Fruit fly (Drosophila melanogaster) whole organism, wandering third instar larva: ENCODE results near the gene nAChRalpha7.

ENCODE experiments used
- CG9705 ChIP-seq: fragments of 200-800 bp; sonication (Bioruptor generic); optimal IDR thresholded peaks from 2 replicates; lab custom pipeline; 2018; ENCODE audit warnings: missing biosample characterization, mild to moderate bottlenecking, missing genetic modification characterization
- Dfd ChIP-seq: fragments of >200 bp; optimal IDR thresholded peaks from 2 replicates; lab custom pipeline; 2017; ENCODE audit warnings: missing biosample characterization, missing genetic modification characterization
- HLH106 ChIP-seq: fragments of 200-800 bp; optimal IDR thresholded peaks from 3 replicates; lab custom pipeline; 2019; ENCODE audit warnings: missing biosample characterization, mild to moderate bottlenecking, missing genetic modification characterization, moderate library complexity
- Hr78 ChIP-seq: fragments of >200 bp; optimal IDR thresholded peaks from 2 replicates; lab custom pipeline; 2017; ENCODE audit warnings: missing biosample characterization, missing genetic modification characterization
- OdsH ChIP-seq: fragments of 200-800 bp; sonication (Bioruptor generic); optimal IDR thresholded peaks from 2 replicates; lab custom pipeline; 2016; ENCODE audit warnings: missing biosample characterization, mild to moderate bottlenecking, missing genetic modification characterization
- Rel ChIP-seq, 2 experiments: fragments of 200-800 bp; sonication (Bioruptor generic) in 1 of 2; optimal IDR thresholded peaks; 2 replicates in 1 of 2; 3 replicates in 1 of 2; lab custom pipeline; 2016 to 2019; ENCODE audit warnings: mild to moderate bottlenecking in 2 of 2, missing biosample characterization in 2 of 2, missing genetic modification characterization in 2 of 2, moderate library complexity in 1 of 2
- Sp1 ChIP-seq: fragments of 200-800 bp; sonication (Bioruptor generic); optimal IDR thresholded peaks from 3 replicates; lab custom pipeline; 2019; ENCODE audit warnings: missing biosample characterization, mild to moderate bottlenecking, missing genetic modification characterization, moderate library complexity
- Vsx2 ChIP-seq: fragments of 200-300, 225-300 bp; sonication (Bioruptor generic); optimal IDR thresholded peaks from 2 replicates; lab custom pipeline; 2018; ENCODE audit warnings: missing biosample characterization, missing genetic modification characterization; ENCODE audit not compliant: partially characterized antibody
- br ChIP-seq: fragments of 200-800 bp; sonication (Bioruptor generic); optimal IDR thresholded peaks from 2 replicates; lab custom pipeline; 2016; ENCODE audit warnings: missing biosample characterization, missing genetic modification characterization
- brk ChIP-seq: fragments of 200-800 bp; sonication (Bioruptor generic); optimal IDR thresholded peaks from 2 replicates; lab custom pipeline; 2016; ENCODE audit warnings: missing biosample characterization, mild to moderate bottlenecking, missing genetic modification characterization
- dl ChIP-seq, 2 experiments: fragments of 175-275, 200-275 bp in 1 of 2; fragments of 200-275 bp in 1 of 2; sonication (Bioruptor generic); optimal IDR thresholded peaks; lab custom pipeline; 2018; ENCODE audit warnings: mild to moderate bottlenecking in 2 of 2, missing biosample characterization in 2 of 2, missing genetic modification characterization in 2 of 2, moderate library complexity in 2 of 2; ENCODE audit not compliant: partially characterized antibody in 2 of 2, insufficient read depth in 1 of 2
- dmrt93B ChIP-seq: fragments of 200-800 bp; sonication (Bioruptor generic); optimal IDR thresholded peaks from 2 replicates; lab custom pipeline; 2018; ENCODE audit warnings: missing biosample characterization, mild to moderate bottlenecking, missing genetic modification characterization
- dsf ChIP-seq: sonication (Bioruptor generic); optimal IDR thresholded peaks from 2 replicates; lab custom pipeline; 2016; ENCODE audit warnings: missing biosample characterization, missing genetic modification characterization, borderline replicate concordance
- ey ChIP-seq: fragments of 200-800 bp; sonication (Bioruptor generic); optimal IDR thresholded peaks from 2 replicates; lab custom pipeline; 2016; ENCODE audit warnings: missing biosample characterization, missing genetic modification characterization
- foxo ChIP-seq, 2 experiments: fragments of 200-800 bp; sonication (Bioruptor generic); optimal IDR thresholded peaks; 2 replicates in 1 of 2; 3 replicates in 1 of 2; lab custom pipeline; 2016 to 2017; ENCODE audit warnings: missing biosample characterization in 2 of 2, missing genetic modification characterization in 2 of 2
- fru ChIP-seq: fragments of 200-800 bp; sonication (Bioruptor generic); optimal IDR thresholded peaks from 3 replicates; lab custom pipeline; 2016; ENCODE audit warnings: missing biosample characterization, mild to moderate bottlenecking, missing genetic modification characterization
- h ChIP-seq: fragments of 200-800 bp; sonication (Bioruptor generic); optimal IDR thresholded peaks from 3 replicates; lab custom pipeline; 2016; ENCODE audit warnings: missing biosample characterization, mild to moderate bottlenecking, missing genetic modification characterization
- jim ChIP-seq: fragments of 175-275, 200-325 bp; sonication (Bioruptor generic); optimal IDR thresholded peaks from 2 replicates; lab custom pipeline; 2016; ENCODE audit warnings: missing biosample characterization, mild to moderate bottlenecking, missing genetic modification characterization
- lola ChIP-seq: fragments of >200 bp; optimal IDR thresholded peaks from 2 replicates; lab custom pipeline; 2017; ENCODE audit warnings: missing biosample characterization, missing genetic modification characterization
- pan ChIP-seq: fragments of >200 bp; optimal IDR thresholded peaks from 2 replicates; lab custom pipeline; 2017
- psq ChIP-seq: fragments of 200-800 bp; sonication (Bioruptor generic); optimal IDR thresholded peaks from 3 replicates; lab custom pipeline; 2017; ENCODE audit warnings: missing biosample characterization, mild to moderate bottlenecking, missing genetic modification characterization, moderate library complexity
- rgr ChIP-seq: fragments of 200-800 bp; sonication (Bioruptor generic); optimal IDR thresholded peaks from 3 replicates; lab custom pipeline; 2016; ENCODE audit warnings: missing biosample characterization, mild to moderate bottlenecking, missing genetic modification characterization
- sage ChIP-seq: fragments of 200-800 bp; sonication (Bioruptor generic); optimal IDR thresholded peaks from 2 replicates; lab custom pipeline; 2016; ENCODE audit warnings: missing biosample characterization, mild to moderate bottlenecking, missing genetic modification characterization
- sv ChIP-seq: fragments of 200-800 bp; sonication (Bioruptor generic); optimal IDR thresholded peaks from 3 replicates; lab custom pipeline; 2016; ENCODE audit warnings: missing biosample characterization, missing genetic modification characterization
- tai ChIP-seq: sonication (Bioruptor generic); optimal IDR thresholded peaks from 2 replicates; lab custom pipeline; 2016; ENCODE audit warnings: missing biosample characterization, missing genetic modification characterization
- woc ChIP-seq: sonication (Bioruptor generic); optimal IDR thresholded peaks from 2 replicates; lab custom pipeline; 2016; ENCODE audit warnings: missing biosample characterization, mild to moderate bottlenecking, missing genetic modification characterization

nAChRalpha7 gene

DNA sequence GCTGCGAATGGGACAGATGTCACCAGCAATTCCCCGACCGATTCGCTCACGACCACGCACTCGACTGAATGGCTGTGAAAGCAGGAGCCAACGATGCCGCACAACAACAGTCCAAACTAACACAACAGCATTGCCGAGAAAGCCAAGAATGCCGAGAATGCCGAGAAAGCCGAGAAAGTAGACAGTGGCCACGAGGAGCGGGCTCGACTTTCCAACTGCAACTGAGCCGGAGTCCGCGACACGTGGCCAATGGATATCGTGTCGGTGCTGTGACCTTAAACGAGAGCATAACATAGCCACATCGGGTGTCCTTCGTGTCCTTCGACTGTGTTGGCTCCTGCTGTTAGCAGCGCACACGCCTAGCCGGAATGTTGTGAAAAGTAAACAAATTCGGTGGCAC is at the start of gene nAChRalpha7:
TSS of gene nAChRalpha7 (minus strand) at position 226 of the 400 bp plus-strand sequence.
- TF ChIP-seq woc (GFP tag; lab: Kevin White, UChicago) (no peak), sage (GFP tag; lab: Kevin White, UChicago) (no peak), Vsx2 (GFP tag; lab: Kevin White, UChicago) (no peak), pan (lab: Kevin White, UChicago) (no peak), dsf (GFP tag; lab: Kevin White, UChicago) (no peak), CG9705 (GFP tag; lab: Kevin White, UChicago) (no peak), tai (GFP tag; lab: Kevin White, UChicago) (no peak), fru (no peak)
- TF ChIP-seq, all 38 proteins: peak for 0

dm6 chrX:19396689-19397088 is 48.4 kb upstream of the nAChRalpha7 start:
- TF ChIP-seq br (GFP tag; lab: Kevin White, UChicago): no peak

- TF ChIP-seq jim (GFP tag; lab: Kevin White, UChicago): no peak
- no peak for TF ChIP-seq h (GFP tag; lab: Kevin White, UChicago)
- TF ChIP-seq rgr (GFP tag; lab: Kevin White, UChicago): no peak
- no peak for TF ChIP-seq dl (GFP tag; optimal IDR thresholded peaks at IDR 0.05; lab: Kevin White, UChicago; ENCODE audit: insufficient read depth in 1 of 2, partially characterized antibody in 2 of 2)
- no peak for TF ChIP-seq ey
- no peak for TF ChIP-seq fru
- no peak for TF ChIP-seq Hr78 (GFP tag; lab: Kevin White, UChicago)
- no peak for TF ChIP-seq Vsx2 (GFP tag; lab: Kevin White, UChicago)
- no peak for TF ChIP-seq Rel (GFP tag; optimal IDR thresholded peaks at IDR 0.05; lab: Kevin White, UChicago)
- no peak for TF ChIP-seq Rel (tag; optimal IDR thresholded peaks at IDR 0.05; lab: Kevin White, UChicago)
- TF ChIP-seq Sp1 (GFP tag; lab: Kevin White, UChicago): no peak
- no peak for TF ChIP-seq brk (GFP tag; lab: Kevin White, UChicago)
- no peak for TF ChIP-seq psq (GFP tag; lab: Kevin White, UChicago)
- TF ChIP-seq Dfd (GFP tag; lab: Kevin White, UChicago): no peak
Measured at dm6 chrX:19390634-19391033, 42.4 kb upstream of the nAChRalpha7 start.

- peak; percentile 5 for TF ChIP-seq rgr (GFP tag; lab: Kevin White, UChicago)
- peak in 1 of 2 experiments; percentile 16 for TF ChIP-seq foxo (GFP tag; optimal IDR thresholded peaks at IDR 0.05; lab: Kevin White, UChicago)
- TF ChIP-seq tai (GFP tag; lab: Kevin White, UChicago): no peak
- no peak for TF ChIP-seq dmrt93B (GFP tag; lab: Kevin White, UChicago)
- no peak for TF ChIP-seq Rel (GFP tag; optimal IDR thresholded peaks at IDR 0.05; lab: Kevin White, UChicago)
- TF ChIP-seq Rel (tag; optimal IDR thresholded peaks at IDR 0.05; lab: Kevin White, UChicago): peak; percentile 23
Measured at dm6 chrX:19375450-19375849, 27.2 kb upstream of the nAChRalpha7 start.

dm6 chrX:19371996-19372410 is 23.8 kb upstream of the nAChRalpha7 start:
- TF ChIP-seq pan (lab: Kevin White, UChicago): no peak
- no peak for TF ChIP-seq dmrt93B (GFP tag; lab: Kevin White, UChicago)
- no peak for TF ChIP-seq sv (GFP tag; lab: Kevin White, UChicago)
- no peak for TF ChIP-seq lola

DNA sequence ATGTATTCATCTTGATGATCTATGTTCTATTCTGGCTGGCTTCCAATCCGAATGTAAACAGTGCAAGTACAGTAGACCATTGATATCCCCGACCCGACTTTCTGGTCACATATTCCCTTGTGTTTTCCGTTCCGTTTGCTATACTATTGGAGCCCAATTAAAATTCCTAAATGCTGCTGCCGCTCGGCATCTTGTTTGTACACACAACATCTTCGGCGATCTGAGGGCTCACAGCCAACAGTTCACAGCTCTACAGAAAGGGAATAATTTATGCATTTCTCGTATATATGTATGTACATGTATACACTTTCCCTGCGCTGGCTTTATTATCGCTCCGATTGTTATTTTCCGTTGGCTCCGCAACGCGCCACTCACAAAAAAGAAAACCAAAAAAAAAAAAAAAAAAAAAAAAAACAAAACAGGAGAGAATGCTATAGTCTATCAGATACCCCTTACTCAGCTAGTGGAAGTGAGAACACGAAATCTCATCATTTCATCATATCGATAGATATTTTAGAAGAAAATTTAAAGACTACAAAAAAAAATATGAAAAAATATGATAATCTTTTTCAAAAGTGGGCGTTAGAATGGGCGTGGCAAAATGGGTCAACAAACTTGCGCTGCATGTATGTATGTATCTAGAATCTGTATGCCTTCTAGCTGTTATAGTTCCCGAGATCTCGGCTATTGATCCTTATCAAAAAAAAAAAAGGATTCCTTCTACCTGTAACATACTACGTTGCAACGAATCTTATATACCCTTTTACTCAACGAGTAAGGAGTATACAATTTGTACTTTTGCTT is 23.1 kb upstream of the nAChRalpha7 start:
- TF ChIP-seq OdsH (GFP tag; lab: Kevin White, UChicago): no peak
- TF ChIP-seq tai (GFP tag; lab: Kevin White, UChicago): no peak
- TF ChIP-seq fru: peak; percentile 15
- no peak for TF ChIP-seq lola
- peak; percentile 2 for TF ChIP-seq HLH106 (tag; lab: Kevin White, UChicago)
- TF ChIP-seq dmrt93B (GFP tag; lab: Kevin White, UChicago): no peak
- TF ChIP-seq ey: no peak
- no peak for TF ChIP-seq dl (GFP tag; optimal IDR thresholded peaks at IDR 0.05; lab: Kevin White, UChicago; ENCODE audit: insufficient read depth in 1 of 2, partially characterized antibody in 2 of 2)
- TF ChIP-seq rgr (GFP tag; lab: Kevin White, UChicago): no peak
